2 fruit fly cellular contexts compared by ENCODE assay signal in genomic region chr3L:21642908-21643572, dm6.
TF ChIP-seq lines count a peak whose summit lies in the region.

No protein-coding gene starts in this region.

- no peak for TF ChIP-seq CTCF in whole organism, embryonic (GFP tag; optimal IDR thresholded peaks at IDR 0.05; lab: Kevin White, UChicago)

TF ChIP-seq in whole organism, embryonic, 481 proteins besides CTCF, POLR2A, EP300 and RAD21:
- no peak for TF ChIP-seq z (GFP tag; IDR thresholded peaks at IDR 0.05; lab: Robert Waterston, UW)
- no peak for TF ChIP-seq insv (GFP tag; optimal IDR thresholded peaks at IDR 0.05; lab: Kevin White, UChicago)
- TF ChIP-seq dm (GFP tag; optimal IDR thresholded peaks at IDR 0.05; lab: Kevin White, UChicago): no peak
- no peak for TF ChIP-seq CG1529 (GFP tag; optimal IDR thresholded peaks at IDR 0.05; lab: Kevin White, UChicago)
- peak; percentile 51 for TF ChIP-seq pfk (GFP tag; optimal IDR thresholded peaks at IDR 0.05; lab: Kevin White, UChicago)
- no peak for TF ChIP-seq org-1 (GFP tag; optimal IDR thresholded peaks at IDR 0.05; lab: Kevin White, UChicago)
- TF ChIP-seq zen (tag; optimal IDR thresholded peaks at IDR 0.05; lab: Kevin White, UChicago): peak; percentile 43
- peak; percentile 50 for TF ChIP-seq CG7745 (tag; optimal IDR thresholded peaks at IDR 0.05; lab: Kevin White, UChicago)
- no peak for TF ChIP-seq CG12769 (tag; optimal IDR thresholded peaks at IDR 0.05; lab: Kevin White, UChicago)
- TF ChIP-seq ranshi (GFP tag; IDR thresholded peaks at IDR 0.05; lab: Robert Waterston, UW): no peak
- no peak for TF ChIP-seq chn (GFP tag; optimal IDR thresholded peaks at IDR 0.05; lab: Kevin White, UChicago)
- TF ChIP-seq C15 (GFP tag; IDR thresholded peaks at IDR 0.05; lab: Robert Waterston, UW): no peak
- TF ChIP-seq CG15269 (tag; optimal IDR thresholded peaks at IDR 0.05; lab: Kevin White, UChicago): no peak
- TF ChIP-seq CG7928 (GFP tag; optimal IDR thresholded peaks at IDR 0.05; lab: Kevin White, UChicago): no peak
- TF ChIP-seq CG6813 (GFP tag; optimal IDR thresholded peaks at IDR 0.05; lab: Kevin White, UChicago): no peak
- no peak for TF ChIP-seq GATAe (GFP tag; conservative IDR thresholded peaks at IDR 0.05; lab: Robert Waterston, UW)
- TF ChIP-seq CG3065 (GFP tag; optimal IDR thresholded peaks at IDR 0.05; lab: Kevin White, UChicago): no peak
- no peak for TF ChIP-seq gsb-n (tag; optimal IDR thresholded peaks at IDR 0.05; lab: Kevin White, UChicago)
- TF ChIP-seq Chrac-16 (GFP tag; optimal IDR thresholded peaks at IDR 0.05; lab: Kevin White, UChicago): no peak
- no peak for TF ChIP-seq sob (GFP tag; IDR thresholded peaks at IDR 0.05; lab: Robert Waterston, UW)
- TF ChIP-seq Ets65A (GFP tag; lab: Kevin White, UChicago): no peak
- peak; percentile 34 for TF ChIP-seq sd (tag; optimal IDR thresholded peaks at IDR 0.05; lab: Kevin White, UChicago)
- TF ChIP-seq Kr (GFP tag; optimal IDR thresholded peaks at IDR 0.05; lab: Kevin White, UChicago): peak; percentile 25
- TF ChIP-seq cato (GFP tag; optimal IDR thresholded peaks at IDR 0.05; lab: Kevin White, UChicago; ENCODE audit: borderline replicate concordance): no peak
- no peak for TF ChIP-seq CG6791 (GFP tag; IDR thresholded peaks at IDR 0.05; lab: Robert Waterston, UW; ENCODE audit: partially characterized antibody)
- TF ChIP-seq CG14050 (GFP tag; IDR thresholded peaks at IDR 0.05; lab: Robert Waterston, UW): no peak
- TF ChIP-seq hb (GFP tag; IDR thresholded peaks at IDR 0.05; lab: Robert Waterston, UW; ENCODE audit: partially characterized antibody): no peak
- TF ChIP-seq al (GFP tag; IDR thresholded peaks at IDR 0.05; lab: Robert Waterston, UW): 0 out of 2 replicates have a peak, but pooled peaks have one; percentile 8
- TF ChIP-seq CG15696 (tag; optimal IDR thresholded peaks at IDR 0.05; lab: Kevin White, UChicago): no peak
- TF ChIP-seq CG15601 (tag; optimal IDR thresholded peaks at IDR 0.05; lab: Kevin White, UChicago): no peak
- TF ChIP-seq CG4424 (GFP tag; optimal IDR thresholded peaks at IDR 0.05; lab: Kevin White, UChicago): no peak
- TF ChIP-seq D19A (tag; optimal IDR thresholded peaks at IDR 0.05; lab: Kevin White, UChicago): no peak
- peak in 1 of 2 experiments; percentile 23 for TF ChIP-seq tll (GFP tag; optimal IDR thresholded peaks at IDR 0.05; lab: Kevin White, UChicago)
- TF ChIP-seq kni (GFP tag; optimal IDR thresholded peaks at IDR 0.05; lab: Kevin White, UChicago): peak; percentile 56
- no peak for TF ChIP-seq CG7839 (tag; optimal IDR thresholded peaks at IDR 0.05; lab: Kevin White, UChicago)
- no peak for TF ChIP-seq CG1792 (GFP tag; optimal IDR thresholded peaks at IDR 0.05; lab: Kevin White, UChicago)
- TF ChIP-seq dmrt99B (tag; optimal IDR thresholded peaks at IDR 0.05; lab: Kevin White, UChicago): no peak
- TF ChIP-seq CG13775 (GFP tag; optimal IDR thresholded peaks at IDR 0.05; lab: Kevin White, UChicago): no peak
- TF ChIP-seq D (optimal IDR thresholded peaks at IDR 0.05; lab: Kevin White, UChicago): peak; percentile 68
- no peak for TF ChIP-seq D (GFP tag; optimal IDR thresholded peaks at IDR 0.05; lab: Kevin White, UChicago)
- peak; percentile 90 for TF ChIP-seq grn (GFP tag; optimal IDR thresholded peaks at IDR 0.05; lab: Kevin White, UChicago)
- no peak for TF ChIP-seq dmrt11E (tag; optimal IDR thresholded peaks at IDR 0.05; lab: Kevin White, UChicago)

TF ChIP-seq in whole organism, prepupa, 60 proteins besides CTCF, POLR2A, EP300 and RAD21:
- TF ChIP-seq svp (GFP tag; lab: Kevin White, UChicago) (peak; percentile 12), fd85E (GFP tag; optimal IDR thresholded peaks at IDR 0.05; lab: Kevin White, UChicago) (no peak), Sox15 (GFP tag; optimal IDR thresholded peaks at IDR 0.05; lab: Kevin White, UChicago) (no peak), Eip78C (GFP tag; lab: Kevin White, UChicago) (peak; percentile 36)
TF ChIP-seq in whole organism, prepupa: peak in this region for 2.
